Worm (Caenorhabditis elegans): ENCODE data around the gene cest-33.
A peak's percentile ranks its signal among the peaks of the same experiment; 100 is the strongest.

Gene cest-33

DNA sequence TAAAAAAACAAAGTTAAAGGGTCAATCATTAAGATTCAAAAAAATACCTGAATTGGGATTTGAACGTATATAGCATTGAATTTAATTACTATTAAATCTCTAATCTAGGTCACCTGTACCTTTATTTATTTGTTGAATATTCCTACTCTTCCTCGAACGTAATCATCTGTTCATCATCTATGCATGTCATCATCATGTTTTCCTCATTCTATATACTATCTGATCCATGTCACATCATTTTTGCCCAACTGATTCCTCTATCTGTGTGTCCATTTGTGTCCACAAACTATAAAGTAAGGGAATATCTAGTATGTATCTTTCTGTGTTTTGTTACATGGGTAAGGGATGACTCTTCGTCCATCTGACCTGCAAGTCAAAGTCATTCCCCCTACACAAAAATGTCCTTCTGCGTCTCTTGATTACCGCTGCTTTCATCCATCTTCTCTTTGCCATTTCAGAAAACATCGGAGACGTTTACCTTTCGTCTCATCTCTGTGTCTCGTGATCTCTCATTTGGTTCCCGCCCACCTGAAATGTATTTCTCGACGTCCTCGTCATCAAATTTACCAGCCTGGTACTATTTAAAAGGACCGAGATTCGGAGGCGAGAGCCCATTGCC, 42.6 kb downstream of the cest-33 start (continued):
- TF ChIP-seq sma-9 (GFP tag; optimal IDR thresholded peaks at IDR 0.05), result peak; percentile 69
- no peak for TF ChIP-seq sma-9 (tag; optimal IDR thresholded peaks at IDR 0.05)
- no peak for TF ChIP-seq lin-39 (tag; optimal IDR thresholded peaks at IDR 0.05)
- no peak for TF ChIP-seq lin-13 (GFP tag; optimal IDR thresholded peaks at IDR 0.05)
- TF ChIP-seq nhr-6 (tag; optimal IDR thresholded peaks at IDR 0.05), result no peak

ce11 chrV:6321733-6322198, 43.7 kb downstream of the cest-33 start, which contains the start of gene T28C12.15:
TSS of gene T28C12.15 (minus strand) at chrV:6321783.
- no peak for TF ChIP-seq Y55F3AM.14 (GFP tag; optimal IDR thresholded peaks at IDR 0.05)
- peak; percentile 32 for TF ChIP-seq nhr-25 (tag; optimal IDR thresholded peaks at IDR 0.05)
- TF ChIP-seq blmp-1 (tag; optimal IDR thresholded peaks at IDR 0.05; ENCODE audit: insufficient read depth), result peak; percentile 27
- no peak for TF ChIP-seq elt-3 (tag; optimal IDR thresholded peaks at IDR 0.05)
- TF ChIP-seq crh-2 (tag; optimal IDR thresholded peaks at IDR 0.05), result no peak
- no peak for TF ChIP-seq ceh-16 (tag; optimal IDR thresholded peaks at IDR 0.05)
- TF ChIP-seq sma-9 (GFP tag; optimal IDR thresholded peaks at IDR 0.05), result peak; percentile 5
- TF ChIP-seq sma-9 (tag; optimal IDR thresholded peaks at IDR 0.05), result no peak
- TF ChIP-seq unc-55 (GFP tag; optimal IDR thresholded peaks at IDR 0.05), result no peak

DNA sequence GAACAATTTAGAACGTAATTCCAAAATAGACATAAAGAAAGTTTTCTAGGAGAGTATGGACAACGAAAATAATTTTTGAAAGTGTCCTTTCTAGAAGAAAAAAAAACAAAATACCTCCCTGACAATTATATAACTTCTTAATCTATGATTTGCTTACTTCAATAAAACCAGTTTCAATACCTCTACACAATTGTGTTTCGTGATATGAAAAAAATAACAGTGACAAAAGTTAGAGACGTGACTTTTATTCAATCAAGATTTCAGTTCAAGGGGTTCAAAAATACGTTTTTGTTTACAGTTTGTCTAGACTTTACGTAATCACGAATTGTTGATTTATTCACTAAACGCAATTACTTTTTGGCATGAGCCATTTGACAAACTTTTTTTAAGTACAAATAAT, 44.2 kb downstream of the cest-33 start:
- TF ChIP-seq lin-11 (tag; optimal IDR thresholded peaks at IDR 0.05), result no peak
- no peak for TF ChIP-seq dmd-4 (tag; optimal IDR thresholded peaks at IDR 0.05)
- TF ChIP-seq nhr-10 (tag; optimal IDR thresholded peaks at IDR 0.05), result no peak
- TF ChIP-seq ceh-82 (tag; optimal IDR thresholded peaks at IDR 0.05), result no peak
- no peak for TF ChIP-seq nhr-77 (tag; optimal IDR thresholded peaks at IDR 0.05)
- TF ChIP-seq sma-3 (GFP tag; optimal IDR thresholded peaks at IDR 0.05), result no peak
- no peak for TF ChIP-seq egl-27 (tag; optimal IDR thresholded peaks at IDR 0.05)
- TF ChIP-seq unc-55 (GFP tag; optimal IDR thresholded peaks at IDR 0.05), result no peak
- no peak for TF ChIP-seq fos-1 (tag; optimal IDR thresholded peaks at IDR 0.05)
- TF ChIP-seq alr-1 (tag; optimal IDR thresholded peaks at IDR 0.05), result no peak
- TF ChIP-seq unc-39 (tag; optimal IDR thresholded peaks at IDR 0.05), result no peak
- TF ChIP-seq C34F6.9 (tag; optimal IDR thresholded peaks at IDR 0.05), result no peak
- TF ChIP-seq nhr-11 (tag; optimal IDR thresholded peaks at IDR 0.05), result no peak
- TF ChIP-seq ztf-11 (tag; optimal IDR thresholded peaks at IDR 0.05), result no peak
- TF ChIP-seq crh-2 (tag; optimal IDR thresholded peaks at IDR 0.05), result no peak
- TF ChIP-seq zag-1 (tag; optimal IDR thresholded peaks at IDR 0.05), result no peak
- no peak for TF ChIP-seq lin-13 (GFP tag; optimal IDR thresholded peaks at IDR 0.05)
- TF ChIP-seq skn-1 (tag; optimal IDR thresholded peaks at IDR 0.05), result no peak
- no peak for TF ChIP-seq nhr-237 (tag; optimal IDR thresholded peaks at IDR 0.05)
- no peak for TF ChIP-seq mdl-1 (tag; optimal IDR thresholded peaks at IDR 0.05)

DNA sequence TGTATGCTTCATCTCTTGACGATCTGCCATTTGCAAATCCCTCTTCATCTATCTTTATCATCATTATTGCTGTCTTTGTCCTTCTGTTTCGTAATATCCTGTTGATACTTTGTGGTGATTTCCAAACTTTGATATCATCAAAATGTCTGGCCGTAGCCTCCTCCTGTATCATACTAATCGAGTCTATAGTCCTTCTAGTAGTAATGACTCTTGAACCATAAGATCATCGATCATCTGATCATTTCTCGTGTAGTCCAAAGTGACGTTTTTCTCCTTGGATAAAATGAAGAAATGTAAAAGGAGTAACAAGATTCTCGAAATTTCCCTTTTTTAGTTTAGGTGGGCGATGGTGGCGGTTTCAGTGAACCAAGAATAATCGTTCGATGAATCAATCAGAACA, 46.1 kb downstream of the cest-33 start:
- no peak for TF ChIP-seq skn-1 (tag; optimal IDR thresholded peaks at IDR 0.05)
- no peak for TF ChIP-seq nhr-77 (tag; optimal IDR thresholded peaks at IDR 0.05)
- TF ChIP-seq blmp-1 (tag; optimal IDR thresholded peaks at IDR 0.05; ENCODE audit: insufficient read depth), result peak; percentile 34
- peak; percentile 79 for TF ChIP-seq sma-9 (GFP tag; optimal IDR thresholded peaks at IDR 0.05)
- TF ChIP-seq sma-9 (tag; optimal IDR thresholded peaks at IDR 0.05), result no peak
- no peak for TF ChIP-seq aly-2 (tag; optimal IDR thresholded peaks at IDR 0.05)
- TF ChIP-seq elt-3 (tag; optimal IDR thresholded peaks at IDR 0.05), result no peak
- no peak for TF ChIP-seq lin-11 (tag; optimal IDR thresholded peaks at IDR 0.05)
- TF ChIP-seq ceh-16 (tag; optimal IDR thresholded peaks at IDR 0.05), result no peak
- TF ChIP-seq nhr-6 (tag; optimal IDR thresholded peaks at IDR 0.05), result no peak
- no peak for TF ChIP-seq elt-1 (tag; optimal IDR thresholded peaks at IDR 0.05)
- TF ChIP-seq zag-1 (tag; optimal IDR thresholded peaks at IDR 0.05), result no peak
- TF ChIP-seq nhr-21 (tag; optimal IDR thresholded peaks at IDR 0.05), result peak; percentile 47
- no peak for TF ChIP-seq lin-13 (GFP tag; optimal IDR thresholded peaks at IDR 0.05)
- no peak for TF ChIP-seq snpc-4 (tag; optimal IDR thresholded peaks at IDR 0.05)
- TF ChIP-seq ceh-82 (tag; optimal IDR thresholded peaks at IDR 0.05), result no peak
- no peak for TF ChIP-seq nhr-129 (tag; optimal IDR thresholded peaks at IDR 0.05)
- no peak for TF ChIP-seq lin-39 (tag; optimal IDR thresholded peaks at IDR 0.05)
- TF ChIP-seq alr-1 (tag; optimal IDR thresholded peaks at IDR 0.05), result no peak
- TF ChIP-seq ama-1 (optimal IDR thresholded peaks at IDR 0.05), result no peak
- no peak for TF ChIP-seq Y55F3AM.14 (GFP tag; optimal IDR thresholded peaks at IDR 0.05)
- TF ChIP-seq crh-2 (tag; optimal IDR thresholded peaks at IDR 0.05), result peak; percentile 10
- TF ChIP-seq R02D3.7 (tag; optimal IDR thresholded peaks at IDR 0.05), result no peak
- TF ChIP-seq sem-4 (tag; optimal IDR thresholded peaks at IDR 0.05), result no peak
- TF ChIP-seq nhr-11 (tag; optimal IDR thresholded peaks at IDR 0.05), result no peak
- no peak for TF ChIP-seq egl-27 (tag; optimal IDR thresholded peaks at IDR 0.05)
- no peak for TF ChIP-seq unc-55 (GFP tag; optimal IDR thresholded peaks at IDR 0.05)
- TF ChIP-seq sma-3 (GFP tag; optimal IDR thresholded peaks at IDR 0.05), result peak; percentile 68
- no peak for TF ChIP-seq lsy-2 (tag; optimal IDR thresholded peaks at IDR 0.05)
- TF ChIP-seq gmeb-1 (tag; optimal IDR thresholded peaks at IDR 0.05), result no peak
- TF ChIP-seq mab-5 (tag; optimal IDR thresholded peaks at IDR 0.05), result no peak
- no peak for TF ChIP-seq dmd-4 (tag; optimal IDR thresholded peaks at IDR 0.05)
- TF ChIP-seq C34F6.9 (tag; optimal IDR thresholded peaks at IDR 0.05), result no peak
- no peak for TF ChIP-seq ztf-1 (GFP tag; conservative IDR thresholded peaks at IDR 0.05)
- TF ChIP-seq nhr-25 (tag; optimal IDR thresholded peaks at IDR 0.05), result peak; percentile 5

Data from whole organism, L2 larva.